Worm (Caenorhabditis elegans) whole organism, young adult: ENCODE results near the gene rig-6.
A peak's percentile ranks its signal among the peaks of the same experiment; 100 is the strongest.

Experiments
- F10E7.11 ChIP-seq: sonication (generic microtip); optimal IDR thresholded peaks from 2 replicates; lab custom pipeline; 2017; ENCODE audit warnings: mild to moderate bottlenecking, missing genetic modification characterization, moderate library complexity, missing compliant biosample characterization
- F22D6.2 ChIP-seq: sonication (generic microtip); optimal IDR thresholded peaks from 2 replicates; lab custom pipeline; 2016; ENCODE audit warnings: mild to moderate bottlenecking, missing genetic modification characterization, missing compliant biosample characterization
- F33H1.4 ChIP-seq: fragments of 200-800 bp; sonication (Bioruptor generic); IDR thresholded peaks from 2 replicates; pipeline ENCODE4 v1.3.6; 2022; ENCODE audit warnings: missing genetic modification reagents, missing genetic modification characterization, missing compliant biosample characterization
- F52B5.7 ChIP-seq: sonication (generic microtip); optimal IDR thresholded peaks from 2 replicates; lab custom pipeline; 2016; ENCODE audit warnings: mild to moderate bottlenecking, missing genetic modification characterization, missing compliant biosample characterization
- K12H6.12 ChIP-seq: fragments of 200-800 bp; sonication (Bioruptor generic); optimal IDR thresholded peaks from 2 replicates; lab custom pipeline; 2018; ENCODE audit warnings: mild to moderate bottlenecking, missing genetic modification characterization, missing compliant biosample characterization
- ZK185.1 ChIP-seq: sonication (generic microtip); optimal IDR thresholded peaks from 2 replicates; lab custom pipeline; 2016; ENCODE audit warnings: mild to moderate bottlenecking, missing genetic modification characterization, missing compliant biosample characterization; ENCODE audit not compliant: poor library complexity, severe bottlenecking
- akir-1 ChIP-seq: fragments of 200-800 bp; sonication (Bioruptor generic); optimal IDR thresholded peaks from 2 replicates; lab custom pipeline; 2018; ENCODE audit warnings: mild to moderate bottlenecking, missing genetic modification characterization, moderate library complexity, missing compliant biosample characterization
- ama-1 ChIP-seq, 3 experiments: fragments of 150-350 bp in 1 of 3; sonication (generic microtip) in 2 of 3; optimal IDR thresholded peaks; 2 replicates each; lab custom pipeline; 2014 to 2018; ENCODE audit warnings: missing biosample characterization in 2 of 3, missing genetic modification characterization in 2 of 3, missing genetic modification reagents in 2 of 3
- aptf-2 ChIP-seq: fragments of 200-800 bp; sonication (Bioruptor generic); conservative IDR thresholded peaks from 2 replicates; pipeline ENCODE4 v1.3.6; 2022; ENCODE audit warnings: missing genetic modification reagents, missing genetic modification characterization, missing compliant biosample characterization
- aptf-3 ChIP-seq: fragments of 200-800 bp; sonication (Bioruptor generic); IDR thresholded peaks from 2 replicates; pipeline ENCODE4 v1.3.6; 2022; ENCODE audit warnings: missing genetic modification characterization, missing compliant biosample characterization
- attf-3 ChIP-seq: fragments of 200-800 bp; sonication (Bioruptor generic); conservative IDR thresholded peaks from 2 replicates; pipeline ENCODE4 v1.3.6; 2022; ENCODE audit warnings: missing genetic modification reagents, missing genetic modification characterization, missing compliant biosample characterization
- bed-1 ChIP-seq: fragments of 200-800 bp; sonication (Bioruptor generic); IDR thresholded peaks from 2 replicates; pipeline ENCODE4 v1.3.6; 2022; ENCODE audit warnings: missing genetic modification reagents, missing genetic modification characterization, missing compliant biosample characterization
- ceh-100 ChIP-seq: fragments of 200-800 bp; sonication (Bioruptor generic); IDR thresholded peaks from 2 replicates; pipeline ENCODE4 v1.3.6; 2022; ENCODE audit warnings: missing genetic modification reagents, missing genetic modification characterization, missing compliant biosample characterization
- ceh-58 ChIP-seq: fragments of 200-800 bp; sonication (Bioruptor generic); IDR thresholded peaks from 2 replicates; pipeline ENCODE4 v1.3.6; 2022; ENCODE audit warnings: missing genetic modification characterization, missing compliant biosample characterization
- ceh-91 ChIP-seq: fragments of 200-800 bp; sonication (Bioruptor generic); IDR thresholded peaks from 2 replicates; pipeline ENCODE4 v1.3.6; 2022; ENCODE audit warnings: missing genetic modification reagents, missing genetic modification characterization, missing compliant biosample characterization
- dox-1 ChIP-seq: fragments of 200-800 bp; sonication (Bioruptor generic); IDR thresholded peaks from 2 replicates; pipeline ENCODE4 v1.3.6; 2022; ENCODE audit warnings: missing genetic modification reagents, missing genetic modification characterization, missing compliant biosample characterization
- dpff-1 ChIP-seq: sonication (generic microtip); optimal IDR thresholded peaks from 2 replicates; lab custom pipeline; 2017; ENCODE audit warnings: mild to moderate bottlenecking, missing genetic modification characterization, missing compliant biosample characterization
- efl-1 ChIP-seq: fragments of 150-350 bp; optimal IDR thresholded peaks from 2 replicates; lab custom pipeline; 2014; ENCODE audit warnings: missing biosample characterization, missing genetic modification reagents, missing genetic modification characterization
- ets-4 ChIP-seq: fragments of 200-800 bp; sonication (Bioruptor generic); optimal IDR thresholded peaks from 2 replicates; lab custom pipeline; 2018; ENCODE audit warnings: mild to moderate bottlenecking, missing genetic modification characterization, missing compliant biosample characterization
- him-1 ChIP-seq: sonication (generic microtip); optimal IDR thresholded peaks from 2 replicates; lab custom pipeline; 2016; ENCODE audit warnings: missing genotype, missing genetic modification reagents, missing genetic modification characterization, missing compliant biosample characterization
- hmg-1.2 ChIP-seq: fragments of 200-800 bp; sonication (Bioruptor generic); IDR thresholded peaks from 2 replicates; pipeline ENCODE4 v1.3.6; 2022; ENCODE audit warnings: missing genetic modification reagents, missing genetic modification characterization, missing compliant biosample characterization
- hrde-1 ChIP-seq: sonication (generic microtip); optimal IDR thresholded peaks from 2 replicates; lab custom pipeline; 2016; ENCODE audit warnings: missing genetic modification characterization, mild to moderate bottlenecking, missing compliant biosample characterization, moderate library complexity, missing genotype, missing genetic modification reagents, borderline replicate concordance
- lin-54 ChIP-seq: fragments of 200-800 bp; sonication (Bioruptor generic); optimal IDR thresholded peaks from 2 replicates; lab custom pipeline; 2018; ENCODE audit warnings: mild to moderate bottlenecking, missing genetic modification characterization, missing compliant biosample characterization
- lir-1 ChIP-seq: fragments of 200-800 bp; sonication (Bioruptor generic); conservative IDR thresholded peaks from 2 replicates; pipeline ENCODE4 v1.3.6; 2022; ENCODE audit warnings: missing genetic modification reagents, missing genetic modification characterization, missing compliant biosample characterization
- lsl-1 ChIP-seq: fragments of 200-800 bp; sonication (Bioruptor generic); optimal IDR thresholded peaks from 2 replicates; lab custom pipeline; 2018; ENCODE audit warnings: mild to moderate bottlenecking, missing genetic modification characterization, moderate library complexity, missing compliant biosample characterization
- madf-10 ChIP-seq: sonication (generic microtip); optimal IDR thresholded peaks from 2 replicates; lab custom pipeline; 2016; ENCODE audit warnings: mild to moderate bottlenecking, missing genetic modification characterization, missing compliant biosample characterization
- madf-6 ChIP-seq: fragments of 200-800 bp; sonication (Bioruptor generic); IDR thresholded peaks from 2 replicates; pipeline ENCODE4 v1.3.6; 2022; ENCODE audit warnings: missing genetic modification reagents, missing genetic modification characterization, missing compliant biosample characterization
- mel-28 ChIP-seq: sonication (generic microtip); optimal IDR thresholded peaks from 2 replicates; lab custom pipeline; 2016; ENCODE audit warnings: borderline replicate concordance, mild to moderate bottlenecking, missing genetic modification characterization, missing compliant biosample characterization
- mes-4 ChIP-seq: sonication (generic microtip); optimal IDR thresholded peaks from 2 replicates; lab custom pipeline; 2016; ENCODE audit warnings: missing genotype, missing genetic modification characterization, missing compliant biosample characterization
- nfyb-1 ChIP-seq: fragments of 200-800 bp; sonication (Bioruptor generic); IDR thresholded peaks from 2 replicates; pipeline ENCODE4 v1.3.6; 2022; ENCODE audit warnings: missing genetic modification reagents, missing genetic modification characterization, missing compliant biosample characterization
- nhr-90 ChIP-seq: sonication (generic microtip); optimal IDR thresholded peaks from 2 replicates; lab custom pipeline; 2016; ENCODE audit warnings: missing genotype, mild to moderate bottlenecking, missing genetic modification characterization, missing compliant biosample characterization
- pha-4 ChIP-seq: fragments of 150-350 bp; sonication (generic microtip); optimal IDR thresholded peaks from 2 replicates; lab custom pipeline; 2014; ENCODE audit warnings: missing biosample characterization, missing genetic modification reagents, missing genetic modification characterization
- rec-8 ChIP-seq, 2 experiments: sonication (generic microtip); optimal IDR thresholded peaks; 2 replicates each; lab custom pipeline; 2016; ENCODE audit warnings: mild to moderate bottlenecking in 2 of 2, missing genetic modification characterization in 2 of 2, missing genetic modification reagents in 2 of 2, missing genotype in 2 of 2, missing biosample characterization in 1 of 2, missing compliant biosample characterization in 1 of 2, moderate library complexity in 1 of 2
- sdz-38 ChIP-seq: sonication (generic microtip); optimal IDR thresholded peaks from 2 replicates; lab custom pipeline; 2016; ENCODE audit warnings: missing genotype, missing genetic modification characterization, missing compliant biosample characterization
- snpc-1.1 ChIP-seq: sonication (generic microtip); optimal IDR thresholded peaks from 2 replicates; lab custom pipeline; 2017; ENCODE audit warnings: missing genetic modification characterization, mild to moderate bottlenecking, missing compliant biosample characterization, antibody characterized with exemption, moderate library complexity, missing genotype, missing genetic modification reagents; ENCODE audit not compliant: insufficient read depth
- tbp1 ChIP-seq: fragments of 200-800 bp; sonication (Bioruptor generic); optimal IDR thresholded peaks from 2 replicates; lab custom pipeline; 2018; ENCODE audit warnings: mild to moderate bottlenecking, missing genetic modification characterization, missing compliant biosample characterization
- tlf-1 ChIP-seq: fragments of 200-800 bp; sonication (Bioruptor generic); optimal IDR thresholded peaks from 2 replicates; lab custom pipeline; 2018; ENCODE audit warnings: mild to moderate bottlenecking, missing genetic modification characterization, missing compliant biosample characterization
- unc-130 ChIP-seq: sonication (generic microtip); optimal IDR thresholded peaks from 2 replicates; lab custom pipeline; 2016; ENCODE audit warnings: missing genetic modification reagents, missing genetic modification characterization, missing compliant biosample characterization
- ztf-22 ChIP-seq: fragments of 200-800 bp; sonication (Bioruptor generic); optimal IDR thresholded peaks from 2 replicates; lab custom pipeline; 2018; ENCODE audit warnings: mild to moderate bottlenecking, missing genetic modification characterization, moderate library complexity, missing compliant biosample characterization
- ztf-25 ChIP-seq: fragments of 200-800 bp; sonication (Bioruptor generic); IDR thresholded peaks from 2 replicates; pipeline ENCODE4 v1.3.6; 2022; ENCODE audit warnings: missing genetic modification reagents, missing genetic modification characterization, missing compliant biosample characterization

rig-6 gene

ce11 chrII:4791272-4791671 lies 20.6 kb downstream of the rig-6 start, which contains the start of gene F26G1.1 (continued):
- TF ChIP-seq him-1 (tag; lab: Kevin White, UChicago) = peak; percentile 1
- TF ChIP-seq ets-4 = no peak
- TF ChIP-seq nfyb-1 = peak; percentile 53; the same call in 1 of the 2 replicates
- no peak for TF ChIP-seq sdz-38
- peak; percentile 84 for TF ChIP-seq ZK185.1 (tag; lab: Kevin White, UChicago)
- peak; percentile 54; the same call in 1 of the 2 replicates for TF ChIP-seq dox-1 (GFP tag; lab: Robert Waterston, UW)
- TF ChIP-seq F22D6.2 (tag; lab: Kevin White, UChicago) = peak; percentile 51
- TF ChIP-seq tlf-1 (GFP tag; lab: Kevin White, UChicago) = peak; percentile 6
- peak; percentile 52 for TF ChIP-seq hrde-1 (tag; lab: Kevin White, UChicago)
- TF ChIP-seq K12H6.12 = peak; percentile 9
- peak; percentile 1 for TF ChIP-seq F10E7.11 (tag; lab: Kevin White, UChicago)
- peak; percentile 78 for TF ChIP-seq attf-3 (GFP tag; lab: Robert Waterston, UW)
- peak; percentile 24 for TF ChIP-seq madf-10 (tag; lab: Kevin White, UChicago)
- TF ChIP-seq lin-54 (GFP tag; lab: Kevin White, UChicago) = peak; percentile 82
- TF ChIP-seq lir-1 = peak; percentile 57; the same call in 1 of the 2 replicates
- TF ChIP-seq unc-130 = peak; percentile 81
- no peak for TF ChIP-seq ama-1 (optimal IDR thresholded peaks at IDR 0.05; lab: Kevin White, UChicago)
- TF ChIP-seq ama-1 (GFP tag; optimal IDR thresholded peaks at IDR 0.05; lab: Kevin White, UChicago) = no peak
- TF ChIP-seq madf-6 (GFP tag; lab: Robert Waterston, UW) = peak; percentile 68
- no peak for TF ChIP-seq ceh-100
- peak; percentile 59 for TF ChIP-seq efl-1 (GFP tag; lab: Kevin White, UChicago)
- 0 out of 2 replicates have a peak, but pooled peaks have one; percentile 18 for TF ChIP-seq ztf-25 (GFP tag; lab: Robert Waterston, UW)
- peak; percentile 43 for TF ChIP-seq lsl-1 (GFP tag; lab: Kevin White, UChicago)
- TF ChIP-seq aptf-2 (GFP tag; lab: Robert Waterston, UW) = 0 out of 2 replicates have a peak, but pooled peaks have one; percentile 57
- peak; percentile 49 to 82 for TF ChIP-seq rec-8 (tag; optimal IDR thresholded peaks at IDR 0.05; lab: Kevin White, UChicago)
- no peak for TF ChIP-seq dpff-1
- TF ChIP-seq bed-1 (GFP tag; lab: Robert Waterston, UW) = no peak
- TF ChIP-seq hmg-1.2 (GFP tag; lab: Robert Waterston, UW) = peak; percentile 27; the same call in 1 of the 2 replicates

- TF ChIP-seq ceh-58 (GFP tag; lab: Robert Waterston, UW) (no peak), attf-3 (GFP tag; lab: Robert Waterston, UW) (peak; percentile 85)
These were observed 21.2 kb downstream of the rig-6 start for ce11 chrII:4790687-4791086.

DNA sequence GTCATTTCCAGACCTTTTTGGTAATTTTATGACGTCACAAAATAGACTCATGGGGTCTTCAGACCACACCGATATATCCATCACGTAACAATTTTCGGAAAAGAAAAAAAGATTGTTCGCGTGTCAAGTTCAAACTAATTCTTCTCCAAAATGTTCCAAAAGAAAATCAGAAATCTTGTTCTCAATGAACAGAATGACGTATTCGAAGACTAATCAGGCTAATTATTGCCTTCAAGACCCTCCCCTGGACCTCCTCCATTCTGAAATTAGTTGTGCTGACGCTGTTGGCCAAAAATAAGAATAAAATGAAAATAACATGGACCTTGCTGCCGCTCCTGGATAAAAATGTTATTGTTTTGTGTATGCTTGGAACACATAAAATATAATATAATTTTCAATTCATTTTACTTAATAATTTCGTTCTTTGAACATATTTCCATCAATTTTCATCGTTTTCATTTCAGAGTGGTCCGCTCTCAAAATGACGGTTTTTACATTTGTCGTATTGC lies 22.0 kb downstream of the rig-6 start, which contains the start of gene F26G1.15:
Gene F26G1.15 (plus strand): TSS at position 459 of the 509 bp plus-strand sequence.
- no peak for TF ChIP-seq akir-1 (GFP tag; lab: Kevin White, UChicago)
- no peak for TF ChIP-seq lsl-1 (GFP tag; lab: Kevin White, UChicago)
- no peak for TF ChIP-seq mel-28 (tag; lab: Kevin White, UChicago)
- no peak for TF ChIP-seq F52B5.7 (tag; lab: Kevin White, UChicago)
- no peak for TF ChIP-seq ztf-22 (GFP tag; lab: Kevin White, UChicago)
- TF ChIP-seq mes-4 (tag; lab: Kevin White, UChicago) = no peak
- no peak for TF ChIP-seq unc-130
- no peak for TF ChIP-seq hrde-1 (tag; lab: Kevin White, UChicago)
- no peak for TF ChIP-seq attf-3 (GFP tag; lab: Robert Waterston, UW)
- no peak for TF ChIP-seq snpc-1.1 (tag; lab: Kevin White, UChicago)
- no peak for TF ChIP-seq nhr-90
- TF ChIP-seq aptf-3 (GFP tag; lab: Robert Waterston, UW) = no peak
- no peak for TF ChIP-seq F33H1.4 (GFP tag; lab: Robert Waterston, UW)
- no peak for TF ChIP-seq tbp1 (GFP tag; lab: Kevin White, UChicago)
- TF ChIP-seq madf-10 (tag; lab: Kevin White, UChicago) = no peak
- TF ChIP-seq lir-1 = no peak
- TF ChIP-seq pha-4 (tag; lab: Kevin White, UChicago) = no peak
- TF ChIP-seq ceh-91 (GFP tag; lab: Robert Waterston, UW) = no peak
- no peak for TF ChIP-seq nfyb-1
